Worm (Caenorhabditis elegans): ENCODE data around the gene H01M10.2.

H01M10.2 gene

DNA sequence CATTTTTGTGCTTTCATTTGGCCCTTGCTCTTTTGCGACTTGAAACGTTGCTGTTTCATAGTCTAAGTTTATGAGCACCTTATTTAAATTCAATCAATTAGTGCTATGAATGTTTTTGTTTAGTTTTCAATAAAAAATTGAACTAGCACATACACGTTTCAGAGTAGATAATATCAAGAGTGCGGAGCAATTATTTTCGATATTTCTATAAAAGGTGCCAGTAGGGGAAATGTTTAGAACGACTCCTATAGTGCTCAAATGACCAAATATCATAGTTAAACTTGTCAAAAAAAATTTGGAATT lies 10.2 kb upstream of the H01M10.2 start:
- TF ChIP-seq nhr-84 (tag; optimal IDR thresholded peaks at IDR 0.05) (no peak), efl-1 (optimal IDR thresholded peaks at IDR 0.05) (no peak), efl-1 (GFP tag; optimal IDR thresholded peaks at IDR 0.05 in 1 of 2) (peak in 1 of 2 experiments; percentile 93), elt-2 (tag; optimal IDR thresholded peaks at IDR 0.05) (no peak), pqm-1 (tag; optimal IDR thresholded peaks at IDR 0.05) (no peak)

DNA sequence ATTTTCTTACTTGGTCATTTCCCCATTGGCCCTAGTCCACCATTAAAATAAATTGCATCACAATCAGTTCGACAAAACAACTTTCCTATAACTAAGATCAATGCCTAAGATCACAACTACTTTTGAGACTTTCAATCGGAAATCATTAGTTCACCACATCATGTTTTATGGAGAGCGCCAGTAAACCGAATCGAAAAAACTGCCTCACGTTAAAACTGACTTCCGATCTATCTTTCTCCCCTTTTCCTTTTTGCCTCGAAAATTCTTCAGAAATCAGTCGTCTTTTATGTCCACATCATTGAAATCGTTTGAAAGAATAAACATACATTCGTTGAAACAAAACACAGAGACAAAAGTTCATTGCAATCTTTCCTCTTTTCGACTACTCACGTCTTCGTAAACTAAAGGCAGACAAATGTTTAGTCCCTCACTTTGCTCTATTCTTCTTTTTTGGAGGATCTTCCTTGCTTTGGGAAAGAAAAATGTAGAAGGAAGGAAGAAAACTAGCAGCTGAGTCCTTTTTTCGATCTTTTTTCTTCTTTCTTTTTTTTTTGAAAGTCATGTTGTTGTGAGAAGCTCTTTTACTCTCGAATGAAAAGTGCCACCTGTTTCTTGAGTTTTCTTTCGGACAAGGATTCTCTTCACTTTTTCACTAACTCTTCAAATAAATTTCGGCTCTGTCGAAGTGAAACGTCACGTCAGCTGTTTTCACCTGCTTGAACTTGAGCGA lies 9.6 kb upstream of the H01M10.2 start:
- TF ChIP-seq dpl-1 (GFP tag; optimal IDR thresholded peaks at IDR 0.05) (no peak), lin-35 (GFP tag; optimal IDR thresholded peaks at IDR 0.05) (no peak), irx-1 (tag; optimal IDR thresholded peaks at IDR 0.05) (no peak), jun-1 (tag; optimal IDR thresholded peaks at IDR 0.05) (no peak), lin-14 (GFP tag; optimal IDR thresholded peaks at IDR 0.05) (peak; percentile 68), nhr-47 (tag; optimal IDR thresholded peaks at IDR 0.05) (peak; percentile 39), nhr-84 (tag; optimal IDR thresholded peaks at IDR 0.05) (no peak), nhr-71 (tag; optimal IDR thresholded peaks at IDR 0.05) (peak; percentile 68), mef-2 (tag; optimal IDR thresholded peaks at IDR 0.05) (no peak), pag-3 (tag; optimal IDR thresholded peaks at IDR 0.05; ENCODE audit: borderline replicate concordance, insufficient read depth) (peak; percentile 28), rnt-1 (tag; optimal IDR thresholded peaks at IDR 0.05) (peak; percentile 72), nhr-28 (tag; optimal IDR thresholded peaks at IDR 0.05) (no peak), egl-27 (tag; optimal IDR thresholded peaks at IDR 0.05) (no peak), skn-1 (tag; optimal IDR thresholded peaks at IDR 0.05) (no peak), ceh-82 (tag; optimal IDR thresholded peaks at IDR 0.05) (peak in 1 of 3 experiments; percentile 21), mep-1 (tag; optimal IDR thresholded peaks at IDR 0.05) (peak; percentile 32), snu-23 (GFP tag; optimal IDR thresholded peaks at IDR 0.05) (peak; percentile 32), unc-130 (tag; optimal IDR thresholded peaks at IDR 0.05) (peak; percentile 13), nhr-77 (tag; optimal IDR thresholded peaks at IDR 0.05) (no peak), aly-2 (tag; optimal IDR thresholded peaks at IDR 0.05) (no peak), grh-1 (GFP tag; IDR thresholded peaks at IDR 0.05) (no peak), elt-3 (tag; optimal IDR thresholded peaks at IDR 0.05) (peak in 2 of 6 experiments; percentile 5 to 8), mdl-1 (tag; optimal IDR thresholded peaks at IDR 0.05) (no peak), hlh-4 (tag; optimal IDR thresholded peaks at IDR 0.05) (no peak), lsy-2 (tag; optimal IDR thresholded peaks at IDR 0.05) (peak; percentile 10 to 46), fkh-10 (GFP tag; optimal IDR thresholded peaks at IDR 0.05) (peak; percentile 72), nhr-85 (tag) (peak; percentile 70), ceh-88 (GFP tag; IDR thresholded peaks at IDR 0.05) (no peak), efl-1 (optimal IDR thresholded peaks at IDR 0.05) (peak in 1 of 2 experiments; percentile 13), efl-1 (GFP tag; optimal IDR thresholded peaks at IDR 0.05 in 1 of 2) (no peak), swsn-7 (tag; optimal IDR thresholded peaks at IDR 0.05) (peak; percentile 3), zip-4 (GFP tag; optimal IDR thresholded peaks at IDR 0.05) (no peak), ets-5 (GFP tag; IDR thresholded peaks at IDR 0.05) (no peak), blmp-1 (tag; optimal IDR thresholded peaks at IDR 0.05) (peak; percentile 71), lir-3 (tag; optimal IDR thresholded peaks at IDR 0.05; ENCODE audit: poor library complexity) (no peak), sptf-1 (tag; optimal IDR thresholded peaks at IDR 0.05) (no peak), ztf-4 (tag; optimal IDR thresholded peaks at IDR 0.05) (no peak)

DNA sequence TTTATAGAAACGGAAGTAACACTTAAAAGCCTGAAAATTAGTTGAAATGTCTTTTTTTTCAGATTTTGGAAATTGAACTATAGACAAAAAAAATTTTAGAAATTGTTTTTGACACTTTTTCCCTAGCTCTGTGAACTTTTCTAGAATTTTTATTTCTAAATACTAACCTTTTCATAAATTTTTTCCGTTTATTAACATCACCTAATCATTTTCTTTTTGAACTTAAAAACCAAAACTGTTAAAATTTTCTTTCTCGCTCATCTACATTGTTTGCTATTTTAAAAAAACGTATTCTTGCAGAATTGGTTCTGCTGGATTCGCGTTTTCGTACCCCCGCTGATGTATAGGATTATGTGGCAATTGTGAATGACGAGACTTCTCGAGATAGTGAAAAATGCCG lies 8.1 kb upstream of the H01M10.2 start, which contains the start of the genes nhr-40 and T03G6.7:
TSS of gene nhr-40 (plus strand) at position 301 of the 400 bp plus-strand sequence.
TSS of gene T03G6.7 (plus strand) at position 337 of the 400 bp plus-strand sequence.
- TF ChIP-seq aly-2 (tag; optimal IDR thresholded peaks at IDR 0.05), result no peak
- no peak for TF ChIP-seq tbx-2 (tag; optimal IDR thresholded peaks at IDR 0.05)
- no peak for TF ChIP-seq sptf-1 (tag; optimal IDR thresholded peaks at IDR 0.05)
- TF ChIP-seq lin-35 (GFP tag; optimal IDR thresholded peaks at IDR 0.05), result no peak
- TF ChIP-seq C16A3.4 (tag; optimal IDR thresholded peaks at IDR 0.05), result no peak
- TF ChIP-seq lin-39 (tag; optimal IDR thresholded peaks at IDR 0.05), result no peak
- no peak for TF ChIP-seq fkh-8 (tag; optimal IDR thresholded peaks at IDR 0.05)

All from whole organism, L1 larva.